Worm (Caenorhabditis elegans) whole organism, L3 larva: ENCODE data around the gene ndub-5.
A peak's percentile ranks its signal among the peaks of the same experiment; 100 is the strongest.

Source experiments
- R02D3.7 ChIP-seq: fragments of 150-350 bp; optimal IDR thresholded peaks from 2 replicates; lab custom pipeline; 2014; ENCODE audit warnings: missing biosample characterization, missing genetic modification characterization
- ZK546.5 ChIP-seq: sonication (generic microtip); optimal IDR thresholded peaks from 2 replicates; lab custom pipeline; 2017; ENCODE audit warnings: missing biosample characterization, missing genetic modification characterization
- aly-2 ChIP-seq: fragments of 150-350 bp; optimal IDR thresholded peaks from 2 replicates; lab custom pipeline; 2014; ENCODE audit warnings: missing biosample characterization, missing genetic modification characterization
- ama-1 ChIP-seq: fragments of 150-350 bp; optimal IDR thresholded peaks from 2 replicates; lab custom pipeline; 2018
- ceh-16 ChIP-seq: sonication (generic microtip); optimal IDR thresholded peaks from 2 replicates; lab custom pipeline; 2017; ENCODE audit warnings: missing biosample characterization, missing genetic modification characterization
- ceh-28 ChIP-seq: fragments of 150-350 bp; optimal IDR thresholded peaks from 2 replicates; lab custom pipeline; 2014; ENCODE audit warnings: missing biosample characterization, missing genetic modification reagents, missing genetic modification characterization
- ceh-82 ChIP-seq: fragments of 150-350 bp; optimal IDR thresholded peaks from 2 replicates; lab custom pipeline; 2014; ENCODE audit warnings: missing biosample characterization, missing genetic modification characterization
- ceh-9 ChIP-seq: sonication (generic microtip); optimal IDR thresholded peaks from 2 replicates; lab custom pipeline; 2018; ENCODE audit warnings: missing biosample characterization, missing genetic modification characterization
- daf-12 ChIP-seq: fragments of 150-350 bp; optimal IDR thresholded peaks from 2 replicates; lab custom pipeline; 2014; ENCODE audit warnings: missing biosample characterization, missing genetic modification reagents, missing genetic modification characterization
- egl-27 ChIP-seq: sonication (generic microtip); optimal IDR thresholded peaks from 4 replicates; lab custom pipeline; 2017; ENCODE audit warnings: missing biosample characterization, missing genetic modification reagents, missing genetic modification characterization
- egl-5 ChIP-seq: fragments of 150-350 bp; optimal IDR thresholded peaks from 2 replicates; lab custom pipeline; 2017; ENCODE audit warnings: missing biosample characterization, missing genetic modification reagents, missing genetic modification characterization, inconsistent platforms
- elt-1 ChIP-seq: fragments of 150-350 bp; optimal IDR thresholded peaks from 2 replicates; lab custom pipeline; 2014; ENCODE audit warnings: missing biosample characterization, missing genetic modification characterization
- elt-2 ChIP-seq: sonication (generic microtip); optimal IDR thresholded peaks from 2 replicates; lab custom pipeline; 2016; ENCODE audit warnings: missing genetic modification reagents, mild to moderate bottlenecking, missing genetic modification characterization, missing compliant biosample characterization
- elt-3 ChIP-seq, 3 experiments: fragments of 150-350 bp in 1 of 3; sonication (generic microtip) in 2 of 3; optimal IDR thresholded peaks; 2 replicates in 2 of 3; 4 replicates in 1 of 3; lab custom pipeline; 2014 to 2017; ENCODE audit warnings: missing biosample characterization in 3 of 3, missing genetic modification characterization in 3 of 3
- eor-1 ChIP-seq, 2 experiments: fragments of 150-350 bp; optimal IDR thresholded peaks; 2 replicates each; lab custom pipeline; 2014 to 2018; ENCODE audit warnings: missing biosample characterization in 2 of 2, missing genetic modification characterization in 2 of 2
- fkh-10 ChIP-seq: sonication (generic microtip); optimal IDR thresholded peaks from 2 replicates; lab custom pipeline; 2017; ENCODE audit warnings: missing biosample characterization, missing genetic modification reagents, missing genetic modification characterization
- fkh-2 ChIP-seq: fragments of 150-350 bp; optimal IDR thresholded peaks from 2 replicates; lab custom pipeline; 2014; ENCODE audit warnings: missing biosample characterization, missing genetic modification reagents, missing genetic modification characterization
- fos-1 ChIP-seq: fragments of 150-350 bp; optimal IDR thresholded peaks from 2 replicates; lab custom pipeline; 2014; ENCODE audit warnings: missing biosample characterization, missing genetic modification characterization
- hmg-11 ChIP-seq: sonication (generic microtip); optimal IDR thresholded peaks from 2 replicates; lab custom pipeline; 2016; ENCODE audit warnings: missing genetic modification characterization, missing compliant biosample characterization
- jun-1 ChIP-seq: fragments of 150-350 bp; optimal IDR thresholded peaks from 2 replicates; lab custom pipeline; 2014; ENCODE audit warnings: missing biosample characterization, missing genetic modification reagents, missing genetic modification characterization
- lin-15B ChIP-seq: fragments of 150-350 bp; optimal IDR thresholded peaks from 2 replicates; lab custom pipeline; 2014; ENCODE audit warnings: missing biosample characterization, missing genetic modification characterization
- lin-39 ChIP-seq: fragments of 150-350 bp; optimal IDR thresholded peaks from 2 replicates; lab custom pipeline; 2018; ENCODE audit warnings: missing biosample characterization, missing genetic modification reagents, missing genetic modification characterization
- lsy-12 ChIP-seq: sonication (generic microtip); optimal IDR thresholded peaks from 2 replicates; lab custom pipeline; 2016; ENCODE audit warnings: mild to moderate bottlenecking, missing genetic modification characterization, missing compliant biosample characterization
- mdl-1 ChIP-seq: fragments of 150-350 bp; optimal IDR thresholded peaks from 2 replicates; lab custom pipeline; 2014; ENCODE audit warnings: missing biosample characterization, missing genetic modification characterization
- mml-1 ChIP-seq: fragments of 150-350 bp; sonication (generic microtip); optimal IDR thresholded peaks from 3 replicates; lab custom pipeline; 2014; ENCODE audit warnings: missing biosample characterization, missing genetic modification characterization
- nfya-1 ChIP-seq: sonication (generic microtip); optimal IDR thresholded peaks from 2 replicates; lab custom pipeline; 2017; ENCODE audit warnings: missing genetic modification characterization, mild to moderate bottlenecking, missing compliant biosample characterization, antibody characterized with exemption, moderate library complexity; ENCODE audit not compliant: insufficient read depth
- nhr-11 ChIP-seq: fragments of 150-350 bp; optimal IDR thresholded peaks from 2 replicates; lab custom pipeline; 2014; ENCODE audit warnings: missing biosample characterization, missing genetic modification characterization
- nhr-12 ChIP-seq: fragments of 150-350 bp; optimal IDR thresholded peaks from 2 replicates; lab custom pipeline; 2014; ENCODE audit warnings: missing biosample characterization, missing genetic modification characterization
- nhr-23 ChIP-seq: fragments of 150-350 bp; optimal IDR thresholded peaks from 2 replicates; lab custom pipeline; 2014; ENCODE audit warnings: missing biosample characterization, missing genetic modification reagents, missing genetic modification characterization
- nhr-237 ChIP-seq: fragments of 150-350 bp; optimal IDR thresholded peaks from 2 replicates; lab custom pipeline; 2014; ENCODE audit warnings: missing biosample characterization, missing genetic modification characterization
- nhr-25 ChIP-seq: sonication (generic microtip); optimal IDR thresholded peaks from 2 replicates; lab custom pipeline; 2017; ENCODE audit warnings: missing biosample characterization, missing genetic modification characterization
- nhr-28 ChIP-seq: fragments of 150-350 bp; optimal IDR thresholded peaks from 2 replicates; lab custom pipeline; 2014; ENCODE audit warnings: missing biosample characterization, missing genetic modification characterization
- nhr-43 ChIP-seq: sonication (generic microtip); optimal IDR thresholded peaks from 2 replicates; lab custom pipeline; 2016; ENCODE audit warnings: mild to moderate bottlenecking, missing genetic modification characterization, missing compliant biosample characterization; ENCODE audit not compliant: poor library complexity, severe bottlenecking
- nhr-67 ChIP-seq: fragments of 150-350 bp; optimal IDR thresholded peaks from 2 replicates; lab custom pipeline; 2014; ENCODE audit warnings: missing biosample characterization, missing genetic modification characterization
- nhr-76 ChIP-seq: fragments of 150-350 bp; sonication (generic microtip); optimal IDR thresholded peaks from 5 replicates; lab custom pipeline; 2014; ENCODE audit warnings: missing biosample characterization, missing genetic modification characterization
- nhr-77 ChIP-seq: fragments of 150-350 bp; optimal IDR thresholded peaks from 2 replicates; lab custom pipeline; 2014; ENCODE audit warnings: missing biosample characterization, missing genetic modification characterization
- pha-4 ChIP-seq: fragments of 150-350 bp; optimal IDR thresholded peaks from 2 replicates; lab custom pipeline; 2014; ENCODE audit warnings: missing biosample characterization, missing genetic modification reagents, missing genetic modification characterization
- pqm-1 ChIP-seq: fragments of 150-350 bp; optimal IDR thresholded peaks from 2 replicates; lab custom pipeline; 2017; ENCODE audit warnings: missing biosample characterization, missing genetic modification characterization, inconsistent platforms
- sea-2 ChIP-seq: fragments of 150-350 bp; sonication (generic microtip); optimal IDR thresholded peaks from 4 replicates; lab custom pipeline; 2014; ENCODE audit warnings: missing biosample characterization, missing genetic modification reagents, missing genetic modification characterization
- skn-1 ChIP-seq: fragments of 150-350 bp; optimal IDR thresholded peaks from 2 replicates; lab custom pipeline; 2014; ENCODE audit warnings: missing biosample characterization, missing genetic modification characterization
- snpc-4 ChIP-seq: fragments of 150-350 bp; optimal IDR thresholded peaks from 2 replicates; lab custom pipeline; 2014; ENCODE audit warnings: missing biosample characterization, missing genetic modification characterization
- tbx-2 ChIP-seq: sonication (generic microtip); optimal IDR thresholded peaks from 2 replicates; lab custom pipeline; 2016; ENCODE audit warnings: mild to moderate bottlenecking, missing genetic modification characterization, missing compliant biosample characterization
- unc-39 ChIP-seq: sonication (generic microtip); optimal IDR thresholded peaks from 4 replicates; lab custom pipeline; 2017; ENCODE audit warnings: missing biosample characterization, missing genetic modification characterization
- unc-62 ChIP-seq: fragments of 150-350 bp; sonication (generic microtip); optimal IDR thresholded peaks from 4 replicates; lab custom pipeline; 2014; ENCODE audit warnings: missing biosample characterization, missing genetic modification reagents, missing genetic modification characterization
- zag-1 ChIP-seq: fragments of 150-350 bp; optimal IDR thresholded peaks from 2 replicates; lab custom pipeline; 2014; ENCODE audit warnings: missing biosample characterization, missing genetic modification characterization
- ztf-11 ChIP-seq: fragments of 150-350 bp; optimal IDR thresholded peaks from 2 replicates; lab custom pipeline; 2014; ENCODE audit warnings: missing biosample characterization, missing genetic modification characterization
- ztf-4 ChIP-seq: fragments of 150-350 bp; optimal IDR thresholded peaks from 2 replicates; lab custom pipeline; 2014; ENCODE audit warnings: missing biosample characterization, missing genetic modification characterization

Gene ndub-5

ce11 chrII:5661735-5662177 lies 29.4 kb downstream of the ndub-5 start:
- TF ChIP-seq nhr-67 (tag; lab: Kevin White, UChicago): peak; percentile 47
- peak; percentile 64 for TF ChIP-seq nhr-23 (tag; lab: Kevin White, UChicago)
- peak; percentile 82 for TF ChIP-seq unc-62 (GFP tag; lab: Kevin White, UChicago)
- TF ChIP-seq ama-1 (lab: Kevin White, UChicago): peak; percentile 100
- TF ChIP-seq daf-12 (tag; lab: Kevin White, UChicago): no peak
- TF ChIP-seq elt-3 (tag; optimal IDR thresholded peaks at IDR 0.05; lab: Kevin White, UChicago): peak in 1 of 3 experiments; percentile 82
- TF ChIP-seq nhr-11 (tag; lab: Kevin White, UChicago): peak; percentile 20
- peak; percentile 92 for TF ChIP-seq lsy-12 (tag; lab: Kevin White, UChicago)
- TF ChIP-seq snpc-4 (tag; lab: Kevin White, UChicago): peak; percentile 50
- peak; percentile 55 for TF ChIP-seq jun-1 (tag; lab: Kevin White, UChicago)
- no peak for TF ChIP-seq unc-39 (tag; lab: Kevin White, UChicago)
- no peak for TF ChIP-seq egl-27 (tag; lab: Kevin White, UChicago)
- no peak for TF ChIP-seq fos-1
- peak; percentile 72 for TF ChIP-seq pha-4 (tag; lab: Kevin White, UChicago)
- TF ChIP-seq nhr-12: no peak
- no peak for TF ChIP-seq eor-1 (tag; optimal IDR thresholded peaks at IDR 0.05; lab: Kevin White, UChicago)
- peak; percentile 42 for TF ChIP-seq nhr-76 (tag; lab: Kevin White, UChicago)
- TF ChIP-seq nfya-1 (tag; lab: Kevin White, UChicago): peak; percentile 99
- peak; percentile 75 for TF ChIP-seq nhr-43 (tag; lab: Kevin White, UChicago)
- no peak for TF ChIP-seq nhr-28 (tag; lab: Kevin White, UChicago)
- TF ChIP-seq R02D3.7 (tag; lab: Kevin White, UChicago): peak; percentile 65
- peak; percentile 48 for TF ChIP-seq zag-1 (tag; lab: Kevin White, UChicago)
- peak; percentile 86 for TF ChIP-seq ceh-28 (tag; lab: Kevin White, UChicago)
- TF ChIP-seq ceh-82 (tag; lab: Kevin White, UChicago): peak; percentile 64
- TF ChIP-seq fkh-10 (GFP tag; lab: Kevin White, UChicago): peak; percentile 71
- peak; percentile 46 for TF ChIP-seq sea-2 (GFP tag; lab: Kevin White, UChicago)
- TF ChIP-seq nhr-25 (tag; lab: Kevin White, UChicago): peak; percentile 94
- TF ChIP-seq elt-1 (tag; lab: Kevin White, UChicago): peak; percentile 11
- no peak for TF ChIP-seq nhr-77
- TF ChIP-seq skn-1: peak; percentile 53
- peak; percentile 13 for TF ChIP-seq fkh-2 (tag; lab: Kevin White, UChicago)
- no peak for TF ChIP-seq nhr-237 (tag; lab: Kevin White, UChicago)
- peak; percentile 86 for TF ChIP-seq ztf-4
- TF ChIP-seq hmg-11 (tag; lab: Kevin White, UChicago): peak; percentile 89
- TF ChIP-seq ztf-11: peak; percentile 51
- peak; percentile 69 for TF ChIP-seq lin-15B (tag; lab: Kevin White, UChicago)
- TF ChIP-seq mdl-1: peak; percentile 67
- no peak for TF ChIP-seq ceh-9
- TF ChIP-seq ceh-16: peak; percentile 6
- peak; percentile 84 for TF ChIP-seq elt-2 (tag; lab: Kevin White, UChicago)
- TF ChIP-seq tbx-2 (tag; lab: Kevin White, UChicago): peak; percentile 82
- TF ChIP-seq ZK546.5 (tag; lab: Kevin White, UChicago): no peak
- TF ChIP-seq egl-5 (tag; lab: Kevin White, UChicago): peak; percentile 96
- no peak for TF ChIP-seq mml-1 (tag; lab: Kevin White, UChicago)
- no peak for TF ChIP-seq aly-2 (tag; lab: Kevin White, UChicago)
- peak; percentile 86 for TF ChIP-seq lin-39 (tag; lab: Kevin White, UChicago)
- peak; percentile 46 for TF ChIP-seq pqm-1 (tag; lab: Kevin White, UChicago)
